Fruit fly (Drosophila melanogaster) whole organism, embryonic: ENCODE results near the gene dachs.

ENCODE experiments used
- ATbp ChIP-seq: fragments of 200-800 bp; sonication (Bioruptor generic); optimal IDR thresholded peaks from 2 replicates; lab custom pipeline; 2017; ENCODE audit warnings: missing biosample characterization, mild to moderate bottlenecking, missing genetic modification characterization, missing genetic modification reagents
- BEAF-32 ChIP-seq: fragments of 200-800 bp; sonication (Bioruptor generic); optimal IDR thresholded peaks from 3 replicates; lab custom pipeline; 2017; ENCODE audit warnings: missing biosample characterization, missing genetic modification characterization, mild to moderate bottlenecking, moderate library complexity, missing genetic modification reagents
- Bdp1 ChIP-seq: fragments of 200-800 bp; sonication (Bioruptor generic); optimal IDR thresholded peaks from 3 replicates; lab custom pipeline; 2016; ENCODE audit warnings: missing biosample characterization, missing genetic modification characterization
- CG1024 ChIP-seq: fragments of 200-800 bp; sonication (Bioruptor generic); IDR thresholded peaks from 2 replicates; pipeline ENCODE4 v1.3.6; 2022; ENCODE audit warnings: missing biosample characterization, missing genetic modification characterization
- CG10366 ChIP-seq: fragments of 200-800 bp; sonication (Bioruptor generic); IDR thresholded peaks from 2 replicates; pipeline ENCODE4 v1.3.6; 2022; ENCODE audit warnings: missing biosample characterization, missing genetic modification characterization
- CG10431 ChIP-seq: fragments of 200-800 bp; sonication (Bioruptor generic); optimal IDR thresholded peaks from 3 replicates; lab custom pipeline; 2018; ENCODE audit warnings: missing biosample characterization, mild to moderate bottlenecking, missing genetic modification characterization
- CG11560 ChIP-seq: fragments of 200-800 bp; sonication (Bioruptor generic); IDR thresholded peaks from 3 replicates; pipeline ENCODE4 v1.3.6; 2022; ENCODE audit warnings: missing biosample characterization, missing genetic modification characterization
- CG12659 ChIP-seq: fragments of 200-800 bp; sonication (Bioruptor generic); optimal IDR thresholded peaks from 3 replicates; lab custom pipeline; 2017; ENCODE audit warnings: mild to moderate bottlenecking, missing biosample characterization, missing genetic modification reagents, missing genetic modification characterization
- CG13296 ChIP-seq: fragments of 200-800 bp; sonication (Bioruptor generic); optimal IDR thresholded peaks from 3 replicates; lab custom pipeline; 2018; ENCODE audit warnings: missing biosample characterization, mild to moderate bottlenecking, missing genetic modification characterization
- CG13775 ChIP-seq: fragments of 200-800 bp; sonication (Bioruptor generic); optimal IDR thresholded peaks from 3 replicates; lab custom pipeline; 2017; ENCODE audit warnings: missing biosample characterization, mild to moderate bottlenecking, missing genetic modification characterization
- CG1603 ChIP-seq: fragments of 200-800 bp; sonication (Bioruptor generic); optimal IDR thresholded peaks from 2 replicates; lab custom pipeline; 2019; ENCODE audit warnings: missing biosample characterization, mild to moderate bottlenecking, missing genetic modification characterization, moderate library complexity
- CG18011 ChIP-seq: fragments of 200-800 bp; sonication (Bioruptor generic); optimal IDR thresholded peaks from 2 replicates; lab custom pipeline; 2017; ENCODE audit warnings: missing biosample characterization, missing genetic modification characterization, mild to moderate bottlenecking, moderate library complexity, missing genotype
- CG2712 ChIP-seq: fragments of 200-800 bp; optimal IDR thresholded peaks from 3 replicates; lab custom pipeline; 2019; ENCODE audit warnings: missing biosample characterization, mild to moderate bottlenecking, missing genetic modification characterization, moderate library complexity
- CG33213 ChIP-seq: fragments of 200-800 bp; sonication (Bioruptor generic); optimal IDR thresholded peaks from 3 replicates; lab custom pipeline; 2016; ENCODE audit warnings: missing biosample characterization, missing genetic modification characterization
- CG3995 ChIP-seq: fragments of 200-800 bp; sonication (Bioruptor generic); optimal IDR thresholded peaks from 3 replicates; lab custom pipeline; 2016; ENCODE audit warnings: missing biosample characterization, missing genetic modification characterization
- CG4424 ChIP-seq: fragments of 200-800 bp; sonication (Bioruptor generic); optimal IDR thresholded peaks from 3 replicates; lab custom pipeline; 2016; ENCODE audit warnings: missing biosample characterization, missing genetic modification characterization
- CG4730 ChIP-seq: fragments of 200-800 bp; sonication (Bioruptor generic); IDR thresholded peaks from 2 replicates; pipeline ENCODE4 v1.3.6; 2022; ENCODE audit warnings: missing biosample characterization, missing genetic modification characterization
- CG6689 ChIP-seq: fragments of 200-800 bp; sonication (Bioruptor generic); IDR thresholded peaks from 2 replicates; pipeline ENCODE4 v1.3.6; 2022; ENCODE audit warnings: missing biosample characterization, missing genetic modification characterization
- CHES-1-like ChIP-seq: fragments of 200-800 bp; sonication (Bioruptor generic); optimal IDR thresholded peaks from 2 replicates; lab custom pipeline; 2016; ENCODE audit warnings: missing biosample characterization, missing genetic modification characterization
- Dfd ChIP-seq, 2 experiments: fragments of >200 bp; optimal IDR thresholded peaks; 2 replicates each; lab custom pipeline; 2017; ENCODE audit warnings: missing biosample characterization in 2 of 2, missing genetic modification characterization in 2 of 2
- Dll ChIP-seq: fragments of 200-800 bp; sonication (Bioruptor generic); IDR thresholded peaks from 4 replicates; pipeline ENCODE4 v1.3.6; 2022; ENCODE audit warnings: missing biosample characterization, missing genetic modification characterization; ENCODE audit not compliant: partially characterized antibody
- Dp ChIP-seq: fragments of 200-800 bp; sonication (Bioruptor generic); optimal IDR thresholded peaks from 2 replicates; lab custom pipeline; 2018; ENCODE audit warnings: missing biosample characterization, mild to moderate bottlenecking, missing genetic modification characterization, moderate library complexity
- Drgx ChIP-seq: fragments of 200-800 bp; sonication (Bioruptor generic); IDR thresholded peaks from 2 replicates; pipeline ENCODE4 v1.3.6; 2022; ENCODE audit warnings: missing biosample characterization, missing genetic modification characterization
- HLH3B ChIP-seq: fragments of 200-800 bp; sonication (Bioruptor generic); IDR thresholded peaks from 2 replicates; pipeline ENCODE4 v1.3.6; 2022; ENCODE audit warnings: missing biosample characterization, missing genetic modification characterization
- HLH54F ChIP-seq: fragments of 200-800 bp; sonication (Bioruptor generic); optimal IDR thresholded peaks from 3 replicates; lab custom pipeline; 2016; ENCODE audit warnings: missing biosample characterization, missing genetic modification characterization
- Hr39 ChIP-seq: fragments of >200 bp; optimal IDR thresholded peaks from 2 replicates; lab custom pipeline; 2017
- Hr78 ChIP-seq, 2 experiments: fragments of 200-800 bp in 1 of 2; fragments of >200 bp in 1 of 2; sonication (Bioruptor generic) in 1 of 2; optimal IDR thresholded peaks; 2 replicates each; lab custom pipeline; 2017 to 2019; ENCODE audit warnings: missing biosample characterization in 2 of 2, missing genetic modification characterization in 2 of 2, mild to moderate bottlenecking in 1 of 2, moderate library complexity in 1 of 2
- Nf-YC ChIP-seq: fragments of 200-800 bp; optimal IDR thresholded peaks from 3 replicates; lab custom pipeline; 2019; ENCODE audit warnings: missing biosample characterization, mild to moderate bottlenecking, missing genetic modification characterization, moderate library complexity
- Oaz ChIP-seq: fragments of 200-800 bp; sonication (Bioruptor generic); IDR thresholded peaks from 2 replicates; pipeline ENCODE4 v1.3.6; 2022; ENCODE audit warnings: missing biosample characterization, missing genetic modification characterization
- Rfx ChIP-seq: fragments of 200-800 bp; sonication (Bioruptor generic); IDR thresholded peaks from 2 replicates; pipeline ENCODE4 v1.3.6; 2022; ENCODE audit warnings: missing biosample characterization, missing genetic modification characterization
- TFAM ChIP-seq: fragments of 200-800 bp; sonication (Bioruptor generic); optimal IDR thresholded peaks from 2 replicates; lab custom pipeline; 2017; ENCODE audit warnings: missing biosample characterization, missing genetic modification characterization, inconsistent platforms
- Taf1 ChIP-seq: fragments of 200-800 bp; sonication (Bioruptor generic); IDR thresholded peaks from 2 replicates; pipeline ENCODE4 v1.3.6; 2022; ENCODE audit warnings: missing biosample characterization, missing genetic modification characterization
- Tbp ChIP-seq: fragments of >200 bp; optimal IDR thresholded peaks from 2 replicates; lab custom pipeline; 2018; ENCODE audit warnings: missing biosample characterization, missing genetic modification characterization
- Usf ChIP-seq: fragments of 200-800 bp; sonication (Bioruptor generic); optimal IDR thresholded peaks from 2 replicates; lab custom pipeline; 2017; ENCODE audit warnings: missing genotype, missing biosample characterization, missing genetic modification characterization
- ash1 ChIP-seq: fragments of 200-800 bp; sonication (Bioruptor generic); optimal IDR thresholded peaks from 2 replicates; lab custom pipeline; 2018; ENCODE audit warnings: missing biosample characterization, mild to moderate bottlenecking, missing genetic modification characterization
- bcd ChIP-seq: fragments of 200-800 bp; sonication (Bioruptor generic); optimal IDR thresholded peaks from 2 replicates; lab custom pipeline; 2017; ENCODE audit warnings: missing biosample characterization, mild to moderate bottlenecking, missing genetic modification characterization
- br ChIP-seq: fragments of >200 bp; optimal IDR thresholded peaks from 2 replicates; lab custom pipeline; 2017
- cas ChIP-seq: fragments of 200-800 bp; sonication (Bioruptor generic); IDR thresholded peaks from 2 replicates; pipeline ENCODE4 v1.3.6; 2022; ENCODE audit warnings: missing biosample characterization, missing genetic modification characterization
- fru ChIP-seq: fragments of >200 bp; optimal IDR thresholded peaks from 2 replicates; lab custom pipeline; 2017
- ham ChIP-seq: fragments of 200-800 bp; sonication (Bioruptor generic); IDR thresholded peaks from 2 replicates; pipeline ENCODE4 v1.3.6; 2022; ENCODE audit warnings: missing biosample characterization, missing genetic modification characterization
- hbn ChIP-seq: fragments of 200-800 bp; sonication (Bioruptor generic); IDR thresholded peaks from 2 replicates; pipeline ENCODE4 v1.3.6; 2022; ENCODE audit warnings: missing biosample characterization, missing genetic modification characterization; ENCODE audit not compliant: partially characterized antibody
- inv ChIP-seq: fragments of 200-800 bp; sonication (Bioruptor generic); IDR thresholded peaks from 2 replicates; pipeline ENCODE4 v1.3.6; 2022; ENCODE audit warnings: missing biosample characterization, missing genetic modification characterization; ENCODE audit not compliant: partially characterized antibody
- jing ChIP-seq: fragments of 200-800 bp; sonication (Bioruptor generic); optimal IDR thresholded peaks from 2 replicates; lab custom pipeline; 2018; ENCODE audit warnings: missing biosample characterization, mild to moderate bottlenecking, missing genetic modification characterization
- luna ChIP-seq: fragments of 200-800 bp; sonication (Bioruptor generic); optimal IDR thresholded peaks from 2 replicates; lab custom pipeline; 2016; ENCODE audit warnings: missing biosample characterization, missing genetic modification characterization
- nau ChIP-seq: fragments of 200-800 bp; sonication (Bioruptor generic); optimal IDR thresholded peaks from 3 replicates; lab custom pipeline; 2017; ENCODE audit warnings: missing biosample characterization, mild to moderate bottlenecking, missing genetic modification characterization, missing genetic modification reagents
- psq ChIP-seq: fragments of 200-800 bp; sonication (Bioruptor generic); optimal IDR thresholded peaks from 2 replicates; lab custom pipeline; 2017; ENCODE audit warnings: missing biosample characterization, missing genetic modification characterization
- run ChIP-seq: fragments of 200-800 bp; sonication (Bioruptor generic); optimal IDR thresholded peaks from 3 replicates; lab custom pipeline; 2018; ENCODE audit warnings: missing biosample characterization, mild to moderate bottlenecking, missing genetic modification characterization
- salm ChIP-seq: fragments of 200-800 bp; sonication (Bioruptor generic); optimal IDR thresholded peaks from 2 replicates; lab custom pipeline; 2018; ENCODE audit warnings: missing biosample characterization, mild to moderate bottlenecking, missing genetic modification characterization
- schlank ChIP-seq: fragments of 200-800 bp; sonication (Bioruptor generic); optimal IDR thresholded peaks from 2 replicates; lab custom pipeline; 2018; ENCODE audit warnings: missing biosample characterization, mild to moderate bottlenecking, missing genetic modification characterization
- sim ChIP-seq: fragments of 200-800 bp; sonication (Bioruptor generic); IDR thresholded peaks from 2 replicates; pipeline ENCODE4 v1.3.6; 2022; ENCODE audit warnings: missing biosample characterization, missing genetic modification characterization

Gene dachs

dm6 chr2L:8534515-8535295 is 68.1 kb downstream of the dachs start (continued):
- peak; percentile 75 for TF ChIP-seq CG18011 (GFP tag; lab: Kevin White, UChicago)
- TF ChIP-seq fru (lab: Kevin White, UChicago): no peak
- peak; percentile 81 for TF ChIP-seq TFAM (GFP tag; lab: Kevin White, UChicago)
- TF ChIP-seq ATbp (GFP tag; lab: Kevin White, UChicago): peak; percentile 97
- TF ChIP-seq ham (GFP tag; lab: Robert Waterston, UW): no peak
- TF ChIP-seq Nf-YC (tag; lab: Kevin White, UChicago): peak; percentile 83
- TF ChIP-seq jing (GFP tag; lab: Kevin White, UChicago): peak; percentile 98
- TF ChIP-seq salm (tag; lab: Kevin White, UChicago): peak; percentile 96
- peak; percentile 80 for TF ChIP-seq Bdp1 (GFP tag; lab: Kevin White, UChicago)
- peak; percentile 20 for TF ChIP-seq CG3995 (GFP tag; lab: Kevin White, UChicago)
- peak; percentile 97 for TF ChIP-seq HLH3B (GFP tag; lab: Robert Waterston, UW)
- TF ChIP-seq CG1024 (GFP tag; lab: Robert Waterston, UW): peak; percentile 86
- TF ChIP-seq CG10366 (GFP tag; lab: Robert Waterston, UW): peak; percentile 95
- no peak for TF ChIP-seq BEAF-32
- TF ChIP-seq CG4424: peak; percentile 94
- TF ChIP-seq CG2712 (tag; lab: Kevin White, UChicago): peak; percentile 98
- peak; percentile 96 for TF ChIP-seq run (tag; lab: Kevin White, UChicago)
- TF ChIP-seq Oaz (GFP tag; lab: Robert Waterston, UW): peak; percentile 90
- peak; percentile 67 for TF ChIP-seq CG33213
- TF ChIP-seq luna: no peak
- TF ChIP-seq cas (GFP tag; lab: Robert Waterston, UW): peak; percentile 74
- peak; percentile 96 for TF ChIP-seq nau
- peak; percentile 93 for TF ChIP-seq CG13296 (GFP tag; lab: Kevin White, UChicago)
- peak; percentile 47 for TF ChIP-seq psq (GFP tag; lab: Kevin White, UChicago)
- peak; percentile 94 for TF ChIP-seq bcd (GFP tag; lab: Kevin White, UChicago)
- TF ChIP-seq CG11560 (tag; lab: Robert Waterston, UW): peak; percentile 84
- TF ChIP-seq Drgx (GFP tag; lab: Robert Waterston, UW): peak; percentile 97
- no peak for TF ChIP-seq Tbp (GFP tag; lab: Kevin White, UChicago)
- no peak for TF ChIP-seq Hr39
- peak; percentile 87 for TF ChIP-seq CG4730
- peak; percentile 89 for TF ChIP-seq Rfx
- peak; percentile 77 for TF ChIP-seq Usf (GFP tag; lab: Kevin White, UChicago)
- peak; percentile 64 for TF ChIP-seq schlank (tag; lab: Kevin White, UChicago)
- peak; percentile 93 for TF ChIP-seq CG12659 (GFP tag; lab: Kevin White, UChicago)
- no peak for TF ChIP-seq br (lab: Kevin White, UChicago)
- peak; percentile 67; the same call in 1 of the 2 replicates for TF ChIP-seq Taf1 (GFP tag; lab: Robert Waterston, UW)
- TF ChIP-seq Dp (GFP tag; lab: Kevin White, UChicago): peak; percentile 5
- peak in 1 of 2 experiments; percentile 86 for TF ChIP-seq Hr78 (GFP tag; optimal IDR thresholded peaks at IDR 0.05; lab: Kevin White, UChicago)
- peak; percentile 65 for TF ChIP-seq HLH54F (GFP tag; lab: Kevin White, UChicago)
- no peak for TF ChIP-seq Dfd (GFP tag; optimal IDR thresholded peaks at IDR 0.05; lab: Kevin White, UChicago)
- TF ChIP-seq CG10431 (GFP tag; lab: Kevin White, UChicago): peak; percentile 92
- TF ChIP-seq inv (GFP tag; lab: Robert Waterston, UW): no peak; the same call in 1 of the 2 replicates
- TF ChIP-seq hbn (GFP tag; lab: Robert Waterston, UW): peak; percentile 43
- peak; percentile 89 for TF ChIP-seq sim (GFP tag; lab: Robert Waterston, UW)
- peak; percentile 96 for TF ChIP-seq CG6689 (GFP tag; lab: Robert Waterston, UW)
- no peak for TF ChIP-seq ash1 (GFP tag; lab: Kevin White, UChicago)
- TF ChIP-seq CHES-1-like (GFP tag; lab: Kevin White, UChicago): peak; percentile 42
- TF ChIP-seq CG1603 (tag; lab: Kevin White, UChicago): peak; percentile 94
- peak; percentile 58; the same call in 2 of the 4 replicates for TF ChIP-seq Dll
- peak; percentile 77 for TF ChIP-seq CG13775 (GFP tag; lab: Kevin White, UChicago)
